Worm (Caenorhabditis elegans) whole organism, L4 larva: ENCODE data around the gene B0495.7.

Experiments used
- F10B5.3 ChIP-seq: sonication (generic microtip); optimal IDR thresholded peaks from 2 replicates; lab custom pipeline; 2016; ENCODE audit warnings: mild to moderate bottlenecking, missing genetic modification characterization, missing compliant biosample characterization
- F37D6.2 ChIP-seq: sonication (generic microtip); optimal IDR thresholded peaks from 2 replicates; lab custom pipeline; 2016; ENCODE audit warnings: mild to moderate bottlenecking, missing genetic modification characterization, missing compliant biosample characterization
- F44E2.7 ChIP-seq: fragments of 200-800 bp; sonication (Bioruptor generic); IDR thresholded peaks from 2 replicates; pipeline ENCODE4 v2.1.2; 2022; ENCODE audit warnings: missing genetic modification characterization, missing compliant biosample characterization
- T26A8.4 ChIP-seq: fragments of 200-800 bp; sonication (Bioruptor generic); IDR thresholded peaks from 2 replicates; pipeline ENCODE4 v1.3.6; 2022; ENCODE audit warnings: missing genetic modification characterization, missing compliant biosample characterization
- Y105C5A.15 ChIP-seq: fragments of 200-800 bp; sonication (Bioruptor generic); IDR thresholded peaks from 2 replicates; pipeline ENCODE4 v1.3.6; 2022; ENCODE audit warnings: missing genetic modification characterization, missing compliant biosample characterization
- ZK337.2 ChIP-seq: fragments of 200-800 bp; sonication (Bioruptor generic); IDR thresholded peaks from 2 replicates; pipeline ENCODE4 v1.3.6; 2022; ENCODE audit warnings: missing genetic modification reagents, missing genetic modification characterization, missing compliant biosample characterization
- aly-2 ChIP-seq: sonication (generic microtip); optimal IDR thresholded peaks from 2 replicates; lab custom pipeline; 2018; ENCODE audit warnings: missing biosample characterization, missing genetic modification characterization
- ama-1 ChIP-seq: fragments of 150-350 bp; optimal IDR thresholded peaks from 2 replicates; lab custom pipeline; 2014; ENCODE audit warnings: inconsistent platforms, mixed read lengths
- attf-4 ChIP-seq: sonication (generic microtip); optimal IDR thresholded peaks from 3 replicates; lab custom pipeline; 2017; ENCODE audit warnings: missing biosample characterization, missing genetic modification characterization
- ceh-20 ChIP-seq: fragments of 200-800 bp; sonication (Bioruptor generic); IDR thresholded peaks from 2 replicates; pipeline ENCODE4 v1.3.6; 2022; ENCODE audit warnings: missing genetic modification reagents, missing genetic modification characterization, missing compliant biosample characterization
- ceh-28 ChIP-seq: fragments of 150-350 bp; optimal IDR thresholded peaks from 2 replicates; lab custom pipeline; 2014; ENCODE audit warnings: missing biosample characterization, missing genetic modification reagents, missing genetic modification characterization
- ceh-44 ChIP-seq: fragments of 200-800 bp; sonication (Bioruptor generic); IDR thresholded peaks from 2 replicates; pipeline ENCODE4 v1.3.6; 2022; ENCODE audit warnings: missing genetic modification reagents, missing genetic modification characterization, missing compliant biosample characterization
- ceh-62 ChIP-seq: sonication (generic microtip); optimal IDR thresholded peaks from 2 replicates; lab custom pipeline; 2017; ENCODE audit warnings: missing biosample characterization, missing genetic modification characterization
- ctbp-1 ChIP-seq: fragments of 200-800 bp; sonication (Bioruptor generic); IDR thresholded peaks from 2 replicates; pipeline ENCODE4 v1.3.6; 2022; ENCODE audit warnings: missing genetic modification reagents, missing genetic modification characterization, missing compliant biosample characterization
- daf-12 ChIP-seq: fragments of 150-350 bp; optimal IDR thresholded peaks from 2 replicates; lab custom pipeline; 2014; ENCODE audit warnings: missing biosample characterization, missing genetic modification reagents, missing genetic modification characterization
- dmd-6 ChIP-seq: fragments of 200-800 bp; sonication (Bioruptor generic); IDR thresholded peaks from 2 replicates; pipeline ENCODE4 v1.3.6; 2022; ENCODE audit warnings: missing genetic modification reagents, missing genetic modification characterization, missing compliant biosample characterization
- dmd-9 ChIP-seq: fragments of 200-800 bp; sonication (Bioruptor generic); IDR thresholded peaks from 2 replicates; pipeline ENCODE4 v1.3.6; 2022; ENCODE audit warnings: missing genetic modification reagents, missing genetic modification characterization, missing compliant biosample characterization
- dve-1 ChIP-seq: sonication (generic microtip); optimal IDR thresholded peaks from 2 replicates; lab custom pipeline; 2017; ENCODE audit warnings: antibody characterized with exemption, mild to moderate bottlenecking, missing genetic modification characterization, missing compliant biosample characterization; ENCODE audit not compliant: insufficient read depth
- egl-27 ChIP-seq: sonication (generic microtip); optimal IDR thresholded peaks from 3 replicates; lab custom pipeline; 2017; ENCODE audit warnings: missing biosample characterization, missing genetic modification reagents, missing genetic modification characterization
- gei-8 ChIP-seq: fragments of 200-800 bp; sonication (Bioruptor generic); optimal IDR thresholded peaks from 2 replicates; lab custom pipeline; 2018; ENCODE audit warnings: mild to moderate bottlenecking, missing genetic modification characterization, missing compliant biosample characterization
- hif-1 ChIP-seq, 2 experiments: sonication (generic microtip); optimal IDR thresholded peaks; 2 replicates each; lab custom pipeline; 2016 to 2017; ENCODE audit warnings: missing compliant biosample characterization in 2 of 2, missing genetic modification characterization in 2 of 2, missing genetic modification reagents in 2 of 2, missing genotype in 2 of 2, mild to moderate bottlenecking in 1 of 2
- hlh-11 ChIP-seq: fragments of 200-800 bp; sonication (Bioruptor generic); optimal IDR thresholded peaks from 2 replicates; lab custom pipeline; 2018; ENCODE audit warnings: mild to moderate bottlenecking, missing genetic modification characterization, missing compliant biosample characterization
- jun-1 ChIP-seq: fragments of 150-350 bp; optimal IDR thresholded peaks from 2 replicates; lab custom pipeline; 2014; ENCODE audit warnings: missing biosample characterization, missing genetic modification reagents, missing genetic modification characterization
- lin-1 ChIP-seq: fragments of 200-800 bp; sonication (Bioruptor generic); IDR thresholded peaks from 2 replicates; pipeline ENCODE4 v1.3.6; 2022; ENCODE audit warnings: missing genetic modification reagents, missing genetic modification characterization, missing compliant biosample characterization
- lin-13 ChIP-seq: fragments of 150-350 bp; optimal IDR thresholded peaks from 2 replicates; lab custom pipeline; 2014; ENCODE audit warnings: missing biosample characterization, missing genetic modification reagents, missing genetic modification characterization
- lin-38 ChIP-seq: fragments of 200-800 bp; sonication (Bioruptor generic); IDR thresholded peaks from 2 replicates; pipeline ENCODE4 v1.3.6; 2022; ENCODE audit warnings: missing genetic modification reagents, missing genetic modification characterization, missing compliant biosample characterization
- lir-3 ChIP-seq: sonication (generic microtip); optimal IDR thresholded peaks from 2 replicates; lab custom pipeline; 2016; ENCODE audit warnings: mild to moderate bottlenecking, missing genetic modification characterization, missing compliant biosample characterization
- mdl-1 ChIP-seq, 2 experiments: fragments of 150-350 bp in 1 of 2; sonication (generic microtip) in 1 of 2; optimal IDR thresholded peaks; 2 replicates each; lab custom pipeline; 2014 to 2017; ENCODE audit warnings: missing biosample characterization in 2 of 2, missing genetic modification characterization in 2 of 2
- mdt-29 ChIP-seq: fragments of 200-800 bp; sonication (Bioruptor generic); IDR thresholded peaks from 2 replicates; pipeline ENCODE4 v1.3.6; 2022; ENCODE audit warnings: missing genetic modification reagents, missing genetic modification characterization, missing compliant biosample characterization
- mep-1 ChIP-seq: fragments of 150-350 bp; sonication (generic microtip); optimal IDR thresholded peaks from 3 replicates; lab custom pipeline; 2014; ENCODE audit warnings: missing biosample characterization, missing genetic modification characterization
- mxl-2 ChIP-seq: fragments of 200-800 bp; sonication (Bioruptor generic); conservative IDR thresholded peaks from 2 replicates; pipeline ENCODE4 v1.3.6; 2022; ENCODE audit warnings: missing genetic modification reagents, missing genetic modification characterization, missing compliant biosample characterization
- mxl-3 ChIP-seq: fragments of 200-800 bp; sonication (Bioruptor generic); optimal IDR thresholded peaks from 2 replicates; lab custom pipeline; 2018; ENCODE audit warnings: mild to moderate bottlenecking, missing genetic modification characterization, missing compliant biosample characterization
- nhr-10 ChIP-seq: fragments of 150-350 bp; optimal IDR thresholded peaks from 2 replicates; lab custom pipeline; 2014; ENCODE audit warnings: missing biosample characterization, missing genetic modification characterization
- nhr-11 ChIP-seq: fragments of 150-350 bp; optimal IDR thresholded peaks from 2 replicates; lab custom pipeline; 2014; ENCODE audit warnings: missing biosample characterization, missing genetic modification characterization
- nhr-25 ChIP-seq: sonication (generic microtip); optimal IDR thresholded peaks from 2 replicates; lab custom pipeline; 2017; ENCODE audit warnings: missing genetic modification characterization, mild to moderate bottlenecking, missing compliant biosample characterization, antibody characterized with exemption, moderate library complexity, borderline replicate concordance; ENCODE audit not compliant: insufficient read depth
- nhr-28 ChIP-seq: fragments of 150-350 bp; optimal IDR thresholded peaks from 2 replicates; lab custom pipeline; 2014; ENCODE audit warnings: missing biosample characterization, missing genetic modification characterization
- nhr-41 ChIP-seq: fragments of 200-800 bp; sonication (Bioruptor generic); IDR thresholded peaks from 2 replicates; pipeline ENCODE4 v1.3.6; 2022; ENCODE audit warnings: missing genetic modification reagents, missing genetic modification characterization, missing compliant biosample characterization
- nhr-76 ChIP-seq: fragments of 150-350 bp; optimal IDR thresholded peaks from 2 replicates; lab custom pipeline; 2014; ENCODE audit warnings: missing biosample characterization, missing genetic modification characterization
- nhr-77 ChIP-seq: fragments of 150-350 bp; optimal IDR thresholded peaks from 2 replicates; lab custom pipeline; 2014; ENCODE audit warnings: missing biosample characterization, missing genetic modification characterization
- pqm-1 ChIP-seq: sonication (generic microtip); optimal IDR thresholded peaks from 2 replicates; lab custom pipeline; 2017; ENCODE audit warnings: missing biosample characterization, missing genetic modification characterization
- rbr-2 ChIP-seq: sonication (generic microtip); optimal IDR thresholded peaks from 2 replicates; lab custom pipeline; 2016; ENCODE audit warnings: missing genotype, missing genetic modification characterization, missing compliant biosample characterization
- sdz-12 ChIP-seq: fragments of 200-800 bp; sonication (Bioruptor generic); optimal IDR thresholded peaks from 2 replicates; lab custom pipeline; 2018; ENCODE audit warnings: mild to moderate bottlenecking, missing genetic modification characterization, missing compliant biosample characterization
- snpc-1.2 ChIP-seq: fragments of 200-800 bp; sonication (Bioruptor generic); IDR thresholded peaks from 2 replicates; pipeline ENCODE4 v1.3.6; 2022; ENCODE audit warnings: missing genetic modification reagents, missing genetic modification characterization, missing compliant biosample characterization
- spr-1 ChIP-seq: sonication (generic microtip); optimal IDR thresholded peaks from 2 replicates; lab custom pipeline; 2016; ENCODE audit warnings: mild to moderate bottlenecking, missing genetic modification characterization, missing compliant biosample characterization
- tag-97 ChIP-seq: fragments of 200-800 bp; sonication (Bioruptor generic); IDR thresholded peaks from 2 replicates; pipeline ENCODE4 v1.3.6; 2022; ENCODE audit warnings: missing genetic modification characterization, missing compliant biosample characterization
- unc-39 ChIP-seq: sonication (generic microtip); optimal IDR thresholded peaks from 2 replicates; lab custom pipeline; 2017; ENCODE audit warnings: missing biosample characterization, missing genetic modification characterization
- unc-62 ChIP-seq, 3 experiments: fragments of 150-350 bp in 1 of 3; sonication (generic microtip); optimal IDR thresholded peaks in 2 of 3; peaks in 1 of 3; 1 replicate in 1 of 3; 2 replicates in 2 of 3; lab custom pipeline; 2014 to 2017; ENCODE audit warnings: missing biosample characterization in 3 of 3, missing genetic modification characterization in 3 of 3, missing genetic modification reagents in 3 of 3, missing genotype in 1 of 3
- vab-7 ChIP-seq: fragments of 200-800 bp; sonication (Bioruptor generic); IDR thresholded peaks from 2 replicates; pipeline ENCODE4 v1.3.6; 2022; ENCODE audit warnings: missing genetic modification reagents, missing genetic modification characterization, missing compliant biosample characterization
- zfp-2 ChIP-seq: sonication (generic microtip); optimal IDR thresholded peaks from 2 replicates; lab custom pipeline; 2016; ENCODE audit warnings: mild to moderate bottlenecking, missing genetic modification characterization, missing compliant biosample characterization
- ztf-7 ChIP-seq: fragments of 150-350 bp; optimal IDR thresholded peaks from 2 replicates; lab custom pipeline; 2014; ENCODE audit warnings: missing biosample characterization, missing genetic modification characterization

B0495.7 gene

ce11 chrII:7695636-7696035, 9.4 kb downstream of the B0495.7 start (continued):
- no peak for TF ChIP-seq sdz-12 (GFP tag; lab: Kevin White, UChicago)

DNA sequence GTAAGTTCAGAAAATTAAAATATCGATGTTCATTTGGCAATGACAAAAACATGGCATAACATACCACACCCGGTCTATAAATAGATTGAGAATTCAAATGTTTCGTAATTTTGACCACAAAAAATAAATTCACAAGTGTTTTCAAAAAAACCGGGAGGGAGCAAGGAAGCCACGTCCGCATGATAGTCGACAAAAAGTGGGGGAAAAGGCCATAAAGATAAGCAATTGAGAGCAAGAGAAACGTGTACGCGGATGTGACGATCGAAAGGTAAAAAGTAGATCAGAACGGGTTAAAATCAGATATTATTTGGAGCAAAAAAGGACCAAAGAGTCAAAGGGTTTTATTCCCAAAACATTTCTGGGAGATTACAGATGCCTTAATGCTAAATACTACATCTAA, 10.3 kb downstream of the B0495.7 start:
- TF ChIP-seq zfp-2 (tag; lab: Kevin White, UChicago): no peak
- TF ChIP-seq mep-1: no peak
- TF ChIP-seq T26A8.4 (GFP tag; lab: Robert Waterston, UW): no peak
- no peak for TF ChIP-seq lin-13
- TF ChIP-seq ztf-7: no peak
- no peak for TF ChIP-seq mxl-3
- TF ChIP-seq nhr-77: peak; percentile 37
- TF ChIP-seq snpc-1.2 (GFP tag; lab: Robert Waterston, UW): no peak
- no peak for TF ChIP-seq egl-27 (tag; lab: Kevin White, UChicago)
- TF ChIP-seq tag-97 (GFP tag; lab: Robert Waterston, UW): no peak
- peak; percentile 62 for TF ChIP-seq dve-1 (tag; lab: Kevin White, UChicago)
- no peak for TF ChIP-seq nhr-11 (tag; lab: Kevin White, UChicago)
- TF ChIP-seq nhr-25 (tag; lab: Kevin White, UChicago): no peak
- no peak for TF ChIP-seq ceh-62 (tag; lab: Kevin White, UChicago)
- TF ChIP-seq jun-1 (tag; lab: Kevin White, UChicago): no peak
- no peak for TF ChIP-seq vab-7 (GFP tag; lab: Robert Waterston, UW)
- no peak for TF ChIP-seq lin-1 (GFP tag; lab: Robert Waterston, UW)
- TF ChIP-seq ZK337.2: no peak
- no peak for TF ChIP-seq ama-1
- no peak for TF ChIP-seq ctbp-1 (GFP tag; lab: Robert Waterston, UW)
- no peak for TF ChIP-seq daf-12 (tag; lab: Kevin White, UChicago)
- TF ChIP-seq nhr-28: peak; percentile 55
- TF ChIP-seq hif-1 (tag; optimal IDR thresholded peaks at IDR 0.05; lab: Kevin White, UChicago): no peak
- TF ChIP-seq pqm-1 (tag; lab: Kevin White, UChicago): peak; percentile 81
- no peak for TF ChIP-seq ceh-44 (GFP tag; lab: Robert Waterston, UW)
- no peak for TF ChIP-seq spr-1 (tag; lab: Kevin White, UChicago)
- peak in 1 of 2 experiments; percentile 17 for TF ChIP-seq mdl-1 (tag; optimal IDR thresholded peaks at IDR 0.05; lab: Kevin White, UChicago)
- no peak for TF ChIP-seq dmd-9
- TF ChIP-seq Y105C5A.15: no peak
- TF ChIP-seq unc-39 (tag; lab: Kevin White, UChicago): no peak
- no peak for TF ChIP-seq F10B5.3 (tag; lab: Kevin White, UChicago)
- no peak for TF ChIP-seq lir-3 (tag; lab: Kevin White, UChicago)
- TF ChIP-seq F44E2.7 (GFP tag; lab: Robert Waterston, UW): no peak
- TF ChIP-seq ceh-20 (GFP tag; lab: Robert Waterston, UW): no peak
- TF ChIP-seq unc-62 (GFP tag; optimal IDR thresholded peaks at IDR 0.05 in 1 of 2; lab: Kevin White, UChicago): no peak
- TF ChIP-seq unc-62 (tag; optimal IDR thresholded peaks at IDR 0.05; lab: Kevin White, UChicago): no peak
- TF ChIP-seq gei-8: no peak
- TF ChIP-seq lin-38 (GFP tag; lab: Robert Waterston, UW): no peak
- no peak for TF ChIP-seq nhr-10 (tag; lab: Kevin White, UChicago)
- TF ChIP-seq mdt-29 (GFP tag; lab: Robert Waterston, UW): no peak
- peak; percentile 61 for TF ChIP-seq hlh-11
- no peak for TF ChIP-seq nhr-41
- TF ChIP-seq aly-2: no peak
- TF ChIP-seq mxl-2 (GFP tag; lab: Robert Waterston, UW): no peak
- no peak for TF ChIP-seq nhr-76 (tag; lab: Kevin White, UChicago)
- TF ChIP-seq dmd-6: peak; percentile 54; the same call in 1 of the 2 replicates
- no peak for TF ChIP-seq attf-4
- TF ChIP-seq F37D6.2 (tag; lab: Kevin White, UChicago): no peak
- TF ChIP-seq rbr-2 (tag; lab: Kevin White, UChicago): no peak
- no peak for TF ChIP-seq ceh-28
